Fruit fly (Drosophila melanogaster) whole organism, wandering third instar larva: ENCODE measurements around the gene Dpy-30L2.

Experiments used
- Abd-B ChIP-seq: fragments of >200 bp; optimal IDR thresholded peaks from 2 replicates; lab custom pipeline; 2017; ENCODE audit warnings: missing biosample characterization, missing genetic modification characterization
- CG9705 ChIP-seq: fragments of 200-800 bp; sonication (Bioruptor generic); optimal IDR thresholded peaks from 2 replicates; lab custom pipeline; 2018; ENCODE audit warnings: missing biosample characterization, mild to moderate bottlenecking, missing genetic modification characterization
- HLH106 ChIP-seq: fragments of 200-800 bp; optimal IDR thresholded peaks from 3 replicates; lab custom pipeline; 2019; ENCODE audit warnings: missing biosample characterization, mild to moderate bottlenecking, missing genetic modification characterization, moderate library complexity
- Hnf4 ChIP-seq: fragments of 200-800 bp; sonication (Bioruptor generic); optimal IDR thresholded peaks from 2 replicates; lab custom pipeline; 2016; ENCODE audit warnings: missing biosample characterization, mild to moderate bottlenecking, missing genetic modification characterization
- Hr83 ChIP-seq: fragments of 200-300 bp; sonication (Bioruptor generic); optimal IDR thresholded peaks from 2 replicates; lab custom pipeline; 2016; ENCODE audit warnings: missing biosample characterization, mild to moderate bottlenecking, missing genetic modification characterization, moderate library complexity; ENCODE audit not compliant: poor library complexity, severe bottlenecking
- Mio ChIP-seq: sonication (Bioruptor generic); optimal IDR thresholded peaks from 2 replicates; lab custom pipeline; 2016; ENCODE audit warnings: missing biosample characterization, missing genetic modification characterization
- Myc ChIP-seq: fragments of >200 bp; optimal IDR thresholded peaks from 2 replicates; lab custom pipeline; 2017
- N ChIP-seq: fragments of >200 bp; optimal IDR thresholded peaks from 2 replicates; lab custom pipeline; 2018; ENCODE audit warnings: missing biosample characterization, missing external identifiers, missing genetic modification characterization
- OdsH ChIP-seq: fragments of 200-800 bp; sonication (Bioruptor generic); optimal IDR thresholded peaks from 2 replicates; lab custom pipeline; 2016; ENCODE audit warnings: missing biosample characterization, mild to moderate bottlenecking, missing genetic modification characterization
- Rel ChIP-seq, 2 experiments: fragments of 200-800 bp; sonication (Bioruptor generic) in 1 of 2; optimal IDR thresholded peaks; 2 replicates in 1 of 2; 3 replicates in 1 of 2; lab custom pipeline; 2016 to 2019; ENCODE audit warnings: mild to moderate bottlenecking in 2 of 2, missing biosample characterization in 2 of 2, missing genetic modification characterization in 2 of 2, moderate library complexity in 1 of 2
- Sp1 ChIP-seq: fragments of 200-800 bp; sonication (Bioruptor generic); optimal IDR thresholded peaks from 3 replicates; lab custom pipeline; 2019; ENCODE audit warnings: missing biosample characterization, mild to moderate bottlenecking, missing genetic modification characterization, moderate library complexity
- Vsx2 ChIP-seq: fragments of 200-300, 225-300 bp; sonication (Bioruptor generic); optimal IDR thresholded peaks from 2 replicates; lab custom pipeline; 2018; ENCODE audit warnings: missing biosample characterization, missing genetic modification characterization; ENCODE audit not compliant: partially characterized antibody
- brk ChIP-seq: fragments of 200-800 bp; sonication (Bioruptor generic); optimal IDR thresholded peaks from 2 replicates; lab custom pipeline; 2016; ENCODE audit warnings: missing biosample characterization, mild to moderate bottlenecking, missing genetic modification characterization
- dl ChIP-seq, 2 experiments: fragments of 175-275, 200-275 bp in 1 of 2; fragments of 200-275 bp in 1 of 2; sonication (Bioruptor generic); optimal IDR thresholded peaks; lab custom pipeline; 2018; ENCODE audit warnings: mild to moderate bottlenecking in 2 of 2, missing biosample characterization in 2 of 2, missing genetic modification characterization in 2 of 2, moderate library complexity in 2 of 2; ENCODE audit not compliant: partially characterized antibody in 2 of 2, insufficient read depth in 1 of 2
- dmrt93B ChIP-seq: fragments of 200-800 bp; sonication (Bioruptor generic); optimal IDR thresholded peaks from 2 replicates; lab custom pipeline; 2018; ENCODE audit warnings: missing biosample characterization, mild to moderate bottlenecking, missing genetic modification characterization
- dsf ChIP-seq: sonication (Bioruptor generic); optimal IDR thresholded peaks from 2 replicates; lab custom pipeline; 2016; ENCODE audit warnings: missing biosample characterization, missing genetic modification characterization, borderline replicate concordance
- ey ChIP-seq: fragments of 200-800 bp; sonication (Bioruptor generic); optimal IDR thresholded peaks from 2 replicates; lab custom pipeline; 2016; ENCODE audit warnings: missing biosample characterization, missing genetic modification characterization
- foxo ChIP-seq, 2 experiments: fragments of 200-800 bp; sonication (Bioruptor generic); optimal IDR thresholded peaks; 2 replicates in 1 of 2; 3 replicates in 1 of 2; lab custom pipeline; 2016 to 2017; ENCODE audit warnings: missing biosample characterization in 2 of 2, missing genetic modification characterization in 2 of 2
- fru ChIP-seq: fragments of 200-800 bp; sonication (Bioruptor generic); optimal IDR thresholded peaks from 3 replicates; lab custom pipeline; 2016; ENCODE audit warnings: missing biosample characterization, mild to moderate bottlenecking, missing genetic modification characterization
- h ChIP-seq: fragments of 200-800 bp; sonication (Bioruptor generic); optimal IDR thresholded peaks from 3 replicates; lab custom pipeline; 2016; ENCODE audit warnings: missing biosample characterization, mild to moderate bottlenecking, missing genetic modification characterization
- pan ChIP-seq: fragments of >200 bp; optimal IDR thresholded peaks from 2 replicates; lab custom pipeline; 2017
- psq ChIP-seq: fragments of 200-800 bp; sonication (Bioruptor generic); optimal IDR thresholded peaks from 3 replicates; lab custom pipeline; 2017; ENCODE audit warnings: missing biosample characterization, mild to moderate bottlenecking, missing genetic modification characterization, moderate library complexity
- rgr ChIP-seq: fragments of 200-800 bp; sonication (Bioruptor generic); optimal IDR thresholded peaks from 3 replicates; lab custom pipeline; 2016; ENCODE audit warnings: missing biosample characterization, mild to moderate bottlenecking, missing genetic modification characterization
- sage ChIP-seq: fragments of 200-800 bp; sonication (Bioruptor generic); optimal IDR thresholded peaks from 2 replicates; lab custom pipeline; 2016; ENCODE audit warnings: missing biosample characterization, mild to moderate bottlenecking, missing genetic modification characterization
- sv ChIP-seq: fragments of 200-800 bp; sonication (Bioruptor generic); optimal IDR thresholded peaks from 3 replicates; lab custom pipeline; 2016; ENCODE audit warnings: missing biosample characterization, missing genetic modification characterization
- tai ChIP-seq: sonication (Bioruptor generic); optimal IDR thresholded peaks from 2 replicates; lab custom pipeline; 2016; ENCODE audit warnings: missing biosample characterization, missing genetic modification characterization
- woc ChIP-seq: sonication (Bioruptor generic); optimal IDR thresholded peaks from 2 replicates; lab custom pipeline; 2016; ENCODE audit warnings: missing biosample characterization, mild to moderate bottlenecking, missing genetic modification characterization

Dpy-30L2 gene

DNA sequence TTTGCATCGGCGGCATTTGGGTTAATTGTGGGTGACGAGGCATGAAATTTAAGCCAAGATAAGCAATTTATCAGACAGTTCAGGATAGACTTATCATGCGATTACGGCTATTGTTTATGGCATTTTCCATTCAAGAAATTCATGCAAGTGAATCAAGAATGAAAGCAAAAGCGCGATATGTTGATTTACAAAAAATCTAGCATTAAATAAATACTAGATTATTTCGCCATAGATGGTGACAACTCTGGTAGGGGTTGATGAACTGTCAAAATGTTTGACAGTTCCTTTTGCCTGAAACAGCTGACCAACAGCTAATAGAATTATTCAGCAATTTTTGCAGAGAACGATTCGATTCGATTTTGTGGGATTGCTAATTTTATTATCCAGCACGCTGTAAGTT is 21.5 kb upstream of the Dpy-30L2 start, which contains the start of gene CG32259:
Gene CG32259, plus strand, starts transcription at position 301 of the 400 bp plus-strand sequence.
- no peak for TF ChIP-seq N (GFP tag; lab: Kevin White, UChicago)
- no peak for TF ChIP-seq Abd-B
- no peak for TF ChIP-seq tai (GFP tag; lab: Kevin White, UChicago)
- TF ChIP-seq HLH106 (tag; lab: Kevin White, UChicago), result no peak
- no peak for TF ChIP-seq fru (GFP tag; lab: Kevin White, UChicago)
- no peak for TF ChIP-seq h (GFP tag; lab: Kevin White, UChicago)
- no peak for TF ChIP-seq dmrt93B (GFP tag; lab: Kevin White, UChicago)
- no peak for TF ChIP-seq sv
- TF ChIP-seq dsf (GFP tag; lab: Kevin White, UChicago), result no peak
- TF ChIP-seq brk (GFP tag; lab: Kevin White, UChicago), result no peak
- no peak for TF ChIP-seq dl (GFP tag; optimal IDR thresholded peaks at IDR 0.05; lab: Kevin White, UChicago; ENCODE audit: insufficient read depth in 1 of 2, partially characterized antibody in 2 of 2)
- TF ChIP-seq Vsx2, result no peak
- no peak for TF ChIP-seq foxo (GFP tag; optimal IDR thresholded peaks at IDR 0.05; lab: Kevin White, UChicago)
- no peak for TF ChIP-seq pan (lab: Kevin White, UChicago)
- no peak for TF ChIP-seq rgr (GFP tag; lab: Kevin White, UChicago)
- TF ChIP-seq Sp1 (GFP tag; lab: Kevin White, UChicago), result no peak
- no peak for TF ChIP-seq OdsH
- TF ChIP-seq Mio (GFP tag; lab: Kevin White, UChicago), result no peak

DNA sequence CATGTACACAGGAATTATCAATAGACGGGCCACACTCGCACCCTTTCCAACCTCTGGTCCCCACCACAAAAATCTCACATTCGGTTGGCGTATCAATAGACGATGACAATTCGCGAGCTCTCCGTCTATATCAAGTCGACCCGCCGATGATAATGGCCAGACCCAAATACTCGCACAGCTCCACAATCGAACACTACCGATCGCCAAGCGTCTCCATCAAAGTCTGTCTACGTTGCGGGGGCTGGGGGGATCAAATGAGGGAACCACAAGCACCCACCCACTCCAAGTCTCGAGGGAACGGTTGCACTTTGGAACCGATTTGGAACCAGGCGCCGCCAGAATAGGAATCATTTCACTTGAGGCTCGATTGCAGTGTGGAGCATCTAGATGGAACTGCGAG is 20.8 kb upstream of the Dpy-30L2 start:
- TF ChIP-seq Mio (GFP tag; lab: Kevin White, UChicago), result no peak
- no peak for TF ChIP-seq Rel (GFP tag; optimal IDR thresholded peaks at IDR 0.05; lab: Kevin White, UChicago)
- TF ChIP-seq Rel (tag; optimal IDR thresholded peaks at IDR 0.05; lab: Kevin White, UChicago), result peak; percentile 81
- TF ChIP-seq Hnf4 (GFP tag; lab: Kevin White, UChicago), result peak; percentile 83
- TF ChIP-seq fru (GFP tag; lab: Kevin White, UChicago), result no peak
- no peak for TF ChIP-seq CG9705 (GFP tag; lab: Kevin White, UChicago)
- peak; percentile 20 for TF ChIP-seq h (GFP tag; lab: Kevin White, UChicago)
- no peak for TF ChIP-seq woc (GFP tag; lab: Kevin White, UChicago)

DNA sequence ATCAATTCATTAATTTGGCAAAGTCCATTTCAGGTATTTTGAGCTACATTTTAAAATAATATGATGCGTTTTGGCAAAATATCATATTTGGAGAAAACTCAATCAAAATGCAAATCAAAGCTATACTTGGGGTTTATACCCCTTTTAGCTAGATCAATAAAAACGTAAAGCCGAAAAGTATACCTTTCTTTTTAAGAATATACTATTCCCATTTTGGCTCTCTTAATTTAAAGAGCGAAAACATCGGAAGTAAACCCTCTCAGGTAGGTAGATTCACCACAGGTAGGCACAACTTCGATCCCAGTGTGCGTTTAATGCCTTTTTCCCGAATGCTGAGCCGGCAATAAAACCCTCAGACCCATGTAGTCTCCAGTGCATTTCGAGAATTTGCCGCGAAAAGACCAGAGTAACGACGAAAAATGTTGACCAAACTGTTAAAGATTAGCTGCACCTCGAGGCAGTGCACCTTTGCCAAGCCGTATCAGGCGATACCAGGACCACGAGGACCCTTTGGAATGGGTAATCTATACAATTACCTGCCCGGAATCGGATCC is 14.5 kb upstream of the Dpy-30L2 start, which contains the start of gene dib:
Gene dib, plus strand, starts transcription at position 372 of the 554 bp plus-strand sequence.
- TF ChIP-seq Myc (lab: Kevin White, UChicago), result peak; percentile 35
- no peak for TF ChIP-seq sage (GFP tag; lab: Kevin White, UChicago)

DNA sequence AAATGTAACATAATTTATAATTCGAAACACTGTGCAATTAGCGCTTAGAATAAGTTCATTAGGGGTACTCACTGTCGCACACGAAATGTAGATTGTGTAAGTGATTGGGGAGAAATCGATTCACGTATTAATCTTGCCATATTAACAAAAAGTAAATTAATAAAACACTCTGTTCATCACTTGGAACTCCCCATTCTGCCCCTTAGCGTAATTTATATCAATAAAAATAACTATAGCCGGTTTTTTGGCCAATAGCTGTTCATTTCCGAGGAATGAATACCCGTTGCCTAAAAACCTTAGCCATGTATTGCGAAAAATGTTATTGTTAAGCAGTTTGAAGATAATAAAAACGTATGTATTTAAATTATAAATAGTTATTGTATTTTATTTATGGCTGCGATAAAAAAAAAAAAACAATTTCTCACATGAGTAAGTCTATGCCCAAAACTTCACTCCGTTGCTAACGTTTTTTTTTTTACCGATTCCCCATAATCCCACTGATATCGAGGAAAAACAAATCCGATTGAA is 11.8 kb upstream of the Dpy-30L2 start, which contains the start of gene Ugt305A1:
Gene Ugt305A1, plus strand, starts transcription at position 478 of the 528 bp plus-strand sequence.
- peak; percentile 14 for TF ChIP-seq fru (GFP tag; lab: Kevin White, UChicago)
- TF ChIP-seq Hnf4 (GFP tag; lab: Kevin White, UChicago), result no peak
- peak; percentile 37 for TF ChIP-seq rgr (GFP tag; lab: Kevin White, UChicago)

DNA sequence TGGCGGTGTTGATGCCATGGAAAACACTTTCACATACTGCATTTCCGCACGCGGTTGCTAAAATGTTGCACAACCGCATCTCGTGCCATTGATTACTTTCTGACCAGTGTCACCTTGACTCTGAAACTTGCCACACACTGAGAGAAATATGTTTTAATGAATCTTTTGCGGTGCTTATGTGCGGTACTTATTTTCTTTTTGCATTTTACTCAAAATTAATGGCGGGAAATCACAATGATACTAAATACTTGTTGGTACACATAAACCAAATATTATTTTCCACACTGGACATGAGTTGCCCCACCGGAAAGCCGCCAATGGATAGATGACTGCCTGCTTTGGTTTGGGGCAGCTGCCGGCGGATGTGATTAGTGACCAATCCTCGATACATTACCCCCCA is 9.3 kb upstream of the Dpy-30L2 start:
- no peak for TF ChIP-seq Hr83 (GFP tag; lab: Kevin White, UChicago)
- TF ChIP-seq sv, result no peak
- no peak for TF ChIP-seq dsf (GFP tag; lab: Kevin White, UChicago)
- no peak for TF ChIP-seq psq (GFP tag; lab: Kevin White, UChicago)
- TF ChIP-seq Rel (GFP tag; optimal IDR thresholded peaks at IDR 0.05; lab: Kevin White, UChicago), result no peak
- no peak for TF ChIP-seq Rel (tag; optimal IDR thresholded peaks at IDR 0.05; lab: Kevin White, UChicago)
- no peak for TF ChIP-seq Hnf4 (GFP tag; lab: Kevin White, UChicago)
- no peak for TF ChIP-seq Vsx2
- TF ChIP-seq fru (GFP tag; lab: Kevin White, UChicago), result no peak
- no peak for TF ChIP-seq Abd-B
- no peak for TF ChIP-seq tai (GFP tag; lab: Kevin White, UChicago)
- no peak for TF ChIP-seq brk (GFP tag; lab: Kevin White, UChicago)
- no peak for TF ChIP-seq ey (GFP tag; lab: Kevin White, UChicago)
- no peak for TF ChIP-seq pan (lab: Kevin White, UChicago)
- no peak for TF ChIP-seq Sp1 (GFP tag; lab: Kevin White, UChicago)
